Worm (Caenorhabditis elegans): ENCODE results near the gene upb-1.

The upb-1 gene

DNA sequence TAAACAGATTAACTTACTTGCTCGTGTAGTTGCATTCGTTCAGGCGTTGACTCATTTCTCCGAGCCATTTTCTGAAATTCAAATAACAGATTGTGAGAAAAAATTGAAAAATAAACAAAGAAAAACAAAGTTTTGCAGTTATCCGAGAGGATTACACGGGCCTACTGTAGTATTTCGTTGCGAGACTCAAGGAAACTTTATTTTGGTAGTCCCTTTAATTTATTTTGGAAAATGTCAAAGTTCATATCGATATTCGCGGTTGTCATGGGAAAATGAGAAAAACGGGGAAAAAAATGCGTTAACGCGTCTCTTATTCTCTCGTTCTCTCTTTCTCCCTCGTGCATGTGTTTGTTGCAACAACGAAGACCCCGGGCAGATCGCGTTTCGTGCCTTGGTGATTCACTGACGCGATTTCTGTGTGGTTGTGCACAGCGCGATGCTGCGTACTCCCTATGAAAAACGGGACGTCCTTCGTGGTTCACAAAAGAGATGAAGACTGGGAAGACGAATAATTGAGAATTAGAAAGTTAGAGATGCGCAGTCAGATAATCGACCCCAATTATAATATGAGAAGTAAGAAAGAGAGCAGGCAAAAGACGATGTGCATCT is 41.4 kb upstream of the upb-1 start, which contains the start of gene set-4 (continued):
- TF ChIP-seq nhr-12 (tag; optimal IDR thresholded peaks at IDR 0.05), result no peak
- peak; percentile 92 for TF ChIP-seq nhr-19 (GFP tag; conservative IDR thresholded peaks at IDR 0.05)
- TF ChIP-seq mdl-1 (tag; optimal IDR thresholded peaks at IDR 0.05), result peak; percentile 40 to 93
- no peak for TF ChIP-seq Y116A8C.19 (tag; optimal IDR thresholded peaks at IDR 0.05; ENCODE audit: borderline replicate concordance)
- TF ChIP-seq unc-98 (GFP tag; IDR thresholded peaks at IDR 0.05), result no peak
- TF ChIP-seq nhr-47 (tag; optimal IDR thresholded peaks at IDR 0.05), result peak; percentile 96
- TF ChIP-seq ceh-63 (GFP tag; optimal IDR thresholded peaks at IDR 0.05), result no peak
- TF ChIP-seq grh-1 (GFP tag; IDR thresholded peaks at IDR 0.05), result peak; percentile 84
- TF ChIP-seq ceh-90 (tag; optimal IDR thresholded peaks at IDR 0.05), result no peak
- peak; percentile 83 for TF ChIP-seq elt-2 (tag; optimal IDR thresholded peaks at IDR 0.05)
- peak; percentile 71 for TF ChIP-seq lir-3 (tag; optimal IDR thresholded peaks at IDR 0.05; ENCODE audit: poor library complexity)
- TF ChIP-seq isw-1 (GFP tag; IDR thresholded peaks at IDR 0.05), result peak; percentile 89
- peak; percentile 83 for TF ChIP-seq sox-4 (tag; optimal IDR thresholded peaks at IDR 0.05)
- peak; percentile 71 for TF ChIP-seq sup-37 (GFP tag; optimal IDR thresholded peaks at IDR 0.05)
- TF ChIP-seq lin-15B (tag; optimal IDR thresholded peaks at IDR 0.05), result peak; percentile 76
- TF ChIP-seq lin-39 (tag; optimal IDR thresholded peaks at IDR 0.05), result peak; percentile 74
- TF ChIP-seq xbp-1 (tag; optimal IDR thresholded peaks at IDR 0.05), result peak; percentile 95
- peak in 1 of 2 experiments; percentile 84 for TF ChIP-seq ztf-11 (tag; optimal IDR thresholded peaks at IDR 0.05)
- no peak for TF ChIP-seq hlh-4 (tag; optimal IDR thresholded peaks at IDR 0.05)
- peak; percentile 85 for TF ChIP-seq skn-1 (tag; optimal IDR thresholded peaks at IDR 0.05)
- TF ChIP-seq dsc-1 (tag; optimal IDR thresholded peaks at IDR 0.05), result peak; percentile 95
- peak; percentile 91 for TF ChIP-seq fkh-10 (GFP tag; optimal IDR thresholded peaks at IDR 0.05)
- TF ChIP-seq nhr-71 (tag; optimal IDR thresholded peaks at IDR 0.05), result peak; percentile 97
- peak in 2 of 6 experiments; percentile 69 to 70 for TF ChIP-seq elt-3 (tag; optimal IDR thresholded peaks at IDR 0.05)
- peak; percentile 71 for TF ChIP-seq mab-9 (GFP tag; IDR thresholded peaks at IDR 0.05)
- peak; percentile 98 for TF ChIP-seq lin-14 (GFP tag; optimal IDR thresholded peaks at IDR 0.05)
- peak; percentile 33 for TF ChIP-seq fkh-4 (tag; optimal IDR thresholded peaks at IDR 0.05; ENCODE audit: borderline replicate concordance)
- no peak for TF ChIP-seq zag-1 (tag; optimal IDR thresholded peaks at IDR 0.05)
- TF ChIP-seq unc-62 (GFP tag; optimal IDR thresholded peaks at IDR 0.05), result peak; percentile 25
- TF ChIP-seq nhr-11 (tag; optimal IDR thresholded peaks at IDR 0.05), result peak; percentile 71
- TF ChIP-seq lin-35 (GFP tag; optimal IDR thresholded peaks at IDR 0.05), result peak; percentile 91 to 94
- peak; percentile 97 for TF ChIP-seq nhr-20 (tag; optimal IDR thresholded peaks at IDR 0.05)
- peak; percentile 85 to 96 (median 92) for TF ChIP-seq ceh-82 (tag; optimal IDR thresholded peaks at IDR 0.05)
- TF ChIP-seq F16B12.6 (tag; optimal IDR thresholded peaks at IDR 0.05), result peak; percentile 73
- no peak for TF ChIP-seq nhr-76 (tag; optimal IDR thresholded peaks at IDR 0.05)
- no peak for TF ChIP-seq alr-1 (tag; optimal IDR thresholded peaks at IDR 0.05; ENCODE audit: borderline replicate concordance)
- TF ChIP-seq nhr-28 (tag; optimal IDR thresholded peaks at IDR 0.05), result no peak
- peak; percentile 92 for TF ChIP-seq irx-1 (tag; optimal IDR thresholded peaks at IDR 0.05)
- TF ChIP-seq efl-1 (optimal IDR thresholded peaks at IDR 0.05), result peak; percentile 91 to 92
- peak; percentile 84 to 98 for TF ChIP-seq efl-1 (GFP tag; optimal IDR thresholded peaks at IDR 0.05 in 1 of 2)
- peak; percentile 86 to 90 (median 89) for TF ChIP-seq dpl-1 (GFP tag; optimal IDR thresholded peaks at IDR 0.05)
- peak; percentile 92 for TF ChIP-seq nhr-77 (tag; optimal IDR thresholded peaks at IDR 0.05)

DNA sequence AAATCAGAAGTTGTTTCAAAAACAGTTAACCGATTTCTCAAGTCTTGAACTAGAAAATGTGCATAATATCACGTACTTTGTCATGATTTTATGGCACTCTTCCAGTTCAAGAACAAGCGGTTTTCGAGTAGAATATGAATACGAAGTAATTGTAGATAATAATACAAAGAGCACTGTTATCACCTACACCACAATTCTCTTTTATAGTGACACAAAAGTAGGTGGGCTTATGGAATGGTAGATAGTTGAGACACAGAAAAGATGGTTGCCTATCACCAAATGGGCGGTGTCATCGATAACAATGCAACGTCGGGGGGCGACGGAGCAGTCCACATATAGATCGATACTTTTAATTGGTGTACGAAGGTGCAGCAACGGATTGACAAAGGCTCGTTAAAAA is 38.8 kb upstream of the upb-1 start:
- TF ChIP-seq snpc-4 (tag; optimal IDR thresholded peaks at IDR 0.05) (no peak), nhr-90 (tag; optimal IDR thresholded peaks at IDR 0.05; ENCODE audit: poor library complexity) (peak; percentile 38), egl-13 (tag; optimal IDR thresholded peaks at IDR 0.05) (no peak), dsc-1 (tag; optimal IDR thresholded peaks at IDR 0.05) (no peak), elt-2 (tag; optimal IDR thresholded peaks at IDR 0.05) (peak; percentile 95), ceh-90 (tag; optimal IDR thresholded peaks at IDR 0.05) (no peak), lsy-2 (tag; optimal IDR thresholded peaks at IDR 0.05) (peak in 1 of 2 experiments; percentile 13), efl-1 (optimal IDR thresholded peaks at IDR 0.05) (no peak), efl-1 (GFP tag; optimal IDR thresholded peaks at IDR 0.05 in 1 of 2) (peak in 1 of 2 experiments; percentile 43), alr-1 (tag; optimal IDR thresholded peaks at IDR 0.05; ENCODE audit: borderline replicate concordance) (no peak), lin-14 (GFP tag; optimal IDR thresholded peaks at IDR 0.05) (peak; percentile 33), lin-13 (GFP tag; optimal IDR thresholded peaks at IDR 0.05) (no peak), nhr-20 (tag; optimal IDR thresholded peaks at IDR 0.05) (peak; percentile 4), ets-5 (GFP tag; IDR thresholded peaks at IDR 0.05) (no peak), ceh-88 (GFP tag; IDR thresholded peaks at IDR 0.05) (no peak), nhr-28 (tag; optimal IDR thresholded peaks at IDR 0.05) (no peak), ama-1 (optimal IDR thresholded peaks at IDR 0.05) (peak; percentile 37), nhr-19 (GFP tag; conservative IDR thresholded peaks at IDR 0.05) (no peak), tlp-1 (tag; optimal IDR thresholded peaks at IDR 0.05) (peak; percentile 30)
